Fruit fly (Drosophila melanogaster): Measurements from ENCODE around the gene CG42507.
A peak's percentile ranks its signal among the peaks of the same experiment; 100 is the strongest.

The CG42507 gene

DNA sequence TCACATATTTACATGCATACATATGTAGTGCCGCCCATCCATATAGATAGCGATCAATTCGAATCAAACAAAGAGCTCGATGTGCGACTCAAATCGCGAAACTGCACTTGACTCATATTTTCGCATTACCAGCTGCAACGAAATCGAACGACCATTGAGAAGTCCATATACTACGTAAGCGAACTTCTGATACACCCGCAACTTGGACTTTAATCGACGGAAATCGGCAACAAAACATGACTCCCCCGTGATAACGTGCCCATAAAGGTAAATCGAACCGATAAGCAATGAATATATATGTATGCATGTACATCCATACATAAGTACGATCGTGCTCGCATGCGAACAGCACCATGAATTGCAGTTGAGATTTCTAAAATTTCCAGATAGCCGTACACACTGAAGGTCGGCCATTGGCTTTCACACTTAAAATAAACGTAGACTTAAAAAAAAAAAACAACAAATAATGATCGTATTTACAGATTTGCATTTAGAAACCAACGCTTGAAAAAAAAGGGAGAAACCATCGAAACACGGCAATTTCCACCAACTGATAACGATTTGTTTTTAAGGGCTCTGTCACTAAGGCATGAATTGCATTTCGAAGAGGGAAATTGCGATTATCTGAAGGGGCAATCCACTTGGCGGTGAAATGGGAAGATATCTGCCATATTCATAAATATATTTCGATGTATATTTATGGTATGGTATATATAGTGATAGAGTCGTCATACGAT lies 25.0 kb upstream of the CG42507 start (continued):
- TF ChIP-seq CG15011 (GFP tag; optimal IDR thresholded peaks at IDR 0.05) (no peak), GATAe (GFP tag; conservative IDR thresholded peaks at IDR 0.05) (no peak), p53 (GFP tag; optimal IDR thresholded peaks at IDR 0.05) (no peak), CG17328 (GFP tag; IDR thresholded peaks at IDR 0.05) (no peak), gsb (GFP tag; IDR thresholded peaks at IDR 0.05) (no peak), kni (GFP tag; optimal IDR thresholded peaks at IDR 0.05) (peak; percentile 46), nerfin-2 (GFP tag; IDR thresholded peaks at IDR 0.05; ENCODE audit: partially characterized antibody) (no peak), CG6683 (GFP tag; optimal IDR thresholded peaks at IDR 0.05) (no peak), CG4617 (GFP tag; optimal IDR thresholded peaks at IDR 0.05; ENCODE audit: borderline replicate concordance) (no peak), CG10543 (GFP tag; optimal IDR thresholded peaks at IDR 0.05) (peak; percentile 15), Elba2 (GFP tag; optimal IDR thresholded peaks at IDR 0.05) (no peak), nom (GFP tag; optimal IDR thresholded peaks at IDR 0.05) (peak; percentile 52), sens (GFP tag) (peak; percentile 41), pzg (GFP tag; optimal IDR thresholded peaks at IDR 0.05) (no peak), Meics (GFP tag; optimal IDR thresholded peaks at IDR 0.05) (no peak), CG10147 (GFP tag; optimal IDR thresholded peaks at IDR 0.05) (no peak), unpg (GFP tag; optimal IDR thresholded peaks at IDR 0.05) (no peak), CG7928 (GFP tag; optimal IDR thresholded peaks at IDR 0.05) (no peak)

DNA sequence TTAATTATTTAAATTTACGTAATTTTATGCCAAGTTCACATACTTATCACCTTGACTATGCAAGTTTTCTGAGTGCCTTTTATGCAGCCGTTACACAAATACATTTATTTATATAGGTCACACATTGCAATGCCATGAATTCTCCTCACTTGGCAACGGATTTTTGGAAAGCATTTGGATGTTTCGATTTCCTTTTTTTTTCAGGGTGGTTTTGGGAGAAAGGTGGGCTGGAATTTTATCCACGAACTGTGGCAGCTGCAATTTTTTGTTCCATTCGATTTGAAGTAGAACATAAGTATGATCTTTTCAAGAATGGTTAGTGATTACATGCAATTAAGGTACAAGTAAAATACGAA lies 24.1 kb upstream of the CG42507 start:
- TF ChIP-seq Ptx1 (GFP tag; IDR thresholded peaks at IDR 0.05), result 0 out of 2 replicates have a peak, but pooled peaks have one; percentile 4
- peak; percentile 43 for TF ChIP-seq CG12104 (GFP tag; optimal IDR thresholded peaks at IDR 0.05)
- peak; percentile 32 for TF ChIP-seq CoRest (tag; optimal IDR thresholded peaks at IDR 0.05)
- 0 out of 3 replicates have a peak, but pooled peaks have one; percentile 15 for TF ChIP-seq CG2199 (GFP tag; IDR thresholded peaks at IDR 0.05)
- TF ChIP-seq so (GFP tag; IDR thresholded peaks at IDR 0.05), result no peak
- TF ChIP-seq Camta (GFP tag; optimal IDR thresholded peaks at IDR 0.05), result no peak
- TF ChIP-seq CG9437 (GFP tag; optimal IDR thresholded peaks at IDR 0.05), result peak; percentile 40
- TF ChIP-seq nerfin-1 (tag; optimal IDR thresholded peaks at IDR 0.05), result peak; percentile 59
- 0 out of 3 replicates have a peak, but pooled peaks have one; percentile 6 for TF ChIP-seq B-H1 (GFP tag; IDR thresholded peaks at IDR 0.05)

DNA sequence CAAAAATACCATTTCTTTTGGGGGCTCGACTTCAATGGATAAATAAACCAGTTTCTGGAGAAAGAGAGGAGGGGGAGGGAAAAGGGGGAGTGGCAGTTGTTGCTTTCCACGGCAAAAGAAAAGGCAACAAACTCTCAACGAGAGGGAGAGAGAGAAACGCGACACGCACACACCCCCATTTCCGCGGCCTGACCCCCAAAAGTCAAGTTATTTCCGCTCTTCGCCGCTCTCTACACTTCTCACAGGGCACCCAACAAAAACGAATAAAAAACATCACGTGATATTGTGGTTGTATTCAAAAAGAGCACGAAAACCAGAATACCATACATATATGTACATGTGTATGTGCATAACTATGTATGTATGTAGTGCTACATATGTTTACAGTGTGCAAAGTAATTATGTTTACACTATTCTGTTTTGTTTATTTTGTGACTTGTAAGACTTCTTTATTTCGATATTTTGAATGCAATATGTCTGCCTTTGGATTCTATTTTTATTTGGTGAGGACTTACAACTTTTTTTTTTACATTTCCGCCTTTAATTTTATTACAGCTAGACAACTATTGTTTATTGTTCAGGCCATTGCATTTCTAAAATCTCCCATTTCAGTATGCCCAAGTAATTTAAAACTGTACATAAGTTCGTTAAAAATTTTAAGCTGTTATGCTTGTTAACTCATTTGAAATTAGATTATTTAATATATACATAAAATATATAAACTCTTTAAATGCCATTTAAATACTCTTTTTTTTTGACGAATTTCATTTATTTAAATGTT lies 23.5 kb upstream of the CG42507 start:
- TF ChIP-seq ham (GFP tag; IDR thresholded peaks at IDR 0.05), result no peak
- TF ChIP-seq hth (optimal IDR thresholded peaks at IDR 0.05), result no peak
- TF ChIP-seq dati (GFP tag; IDR thresholded peaks at IDR 0.05), result no peak
- peak; percentile 50 for TF ChIP-seq HmgZ (tag; optimal IDR thresholded peaks at IDR 0.05)
- TF ChIP-seq CG8290 (GFP tag; optimal IDR thresholded peaks at IDR 0.05), result peak; percentile 24
- peak; percentile 12 to 66 for TF ChIP-seq CG8290 (tag; optimal IDR thresholded peaks at IDR 0.05)
- no peak for TF ChIP-seq yki (optimal IDR thresholded peaks at IDR 0.05)
- TF ChIP-seq CG13123 (GFP tag; optimal IDR thresholded peaks at IDR 0.05), result no peak
- TF ChIP-seq Side (GFP tag; optimal IDR thresholded peaks at IDR 0.05), result peak; percentile 86
- TF ChIP-seq ems (GFP tag; optimal IDR thresholded peaks at IDR 0.05), result no peak
- peak; percentile 61 to 62 for TF ChIP-seq bsh (GFP tag; optimal IDR thresholded peaks at IDR 0.05)
- no peak for TF ChIP-seq CG9215 (GFP tag; IDR thresholded peaks at IDR 0.05)
- peak; percentile 23; the same call in 2 of the 3 replicates for TF ChIP-seq CG34422 (GFP tag; IDR thresholded peaks at IDR 0.05)
- peak in 1 of 2 experiments; percentile 98 for TF ChIP-seq Eip74EF (GFP tag; optimal IDR thresholded peaks at IDR 0.05)
- TF ChIP-seq CG10565 (GFP tag; optimal IDR thresholded peaks at IDR 0.05), result no peak
- no peak for TF ChIP-seq repo (GFP tag; optimal IDR thresholded peaks at IDR 0.05)
- no peak for TF ChIP-seq CG14860 (GFP tag; IDR thresholded peaks at IDR 0.05; ENCODE audit: partially characterized antibody)
- no peak for TF ChIP-seq CG1024 (GFP tag; IDR thresholded peaks at IDR 0.05)
- peak; percentile 26; the same call in 2 of the 3 replicates for TF ChIP-seq tgo (GFP tag; IDR thresholded peaks at IDR 0.05)
- peak; percentile 16 for TF ChIP-seq CHES-1-like (GFP tag; optimal IDR thresholded peaks at IDR 0.05)
- peak; percentile 52 for TF ChIP-seq crc (GFP tag; optimal IDR thresholded peaks at IDR 0.05)
